Worm (Caenorhabditis elegans): ENCODE measurements around the gene Y44A6D.1.
A peak's percentile ranks its signal among the peaks of the same experiment; 100 is the strongest.

The Y44A6D.1 gene

DNA sequence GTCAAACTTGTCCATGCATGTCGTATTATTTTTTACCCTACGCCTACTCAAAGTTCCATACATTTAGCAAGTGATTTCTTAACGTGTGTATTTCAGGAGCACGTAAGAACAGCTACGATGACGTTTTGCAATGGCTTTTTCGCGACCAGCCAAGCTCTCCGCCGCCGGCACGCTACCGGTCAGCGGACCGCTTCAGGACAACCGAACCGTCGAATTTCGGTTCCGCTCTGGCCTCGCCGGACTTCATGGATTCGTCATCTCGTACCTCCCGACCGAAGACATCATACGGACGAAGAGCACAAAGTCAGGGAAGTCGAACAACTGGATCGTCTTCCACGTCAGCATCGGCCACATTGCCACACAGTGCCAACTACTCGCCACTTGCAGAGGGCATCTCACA lies 6.2 kb downstream of the Y44A6D.1 start:
- no peak for TF ChIP-seq K09A11.1 (tag; optimal IDR thresholded peaks at IDR 0.05; ENCODE audit: insufficient read depth)
- no peak for TF ChIP-seq pha-4 (tag; optimal IDR thresholded peaks at IDR 0.05)
- TF ChIP-seq odd-2 (tag; optimal IDR thresholded peaks at IDR 0.05) = no peak
- no peak for TF ChIP-seq npax-4 (tag; optimal IDR thresholded peaks at IDR 0.05)
- TF ChIP-seq dve-1 (tag; optimal IDR thresholded peaks at IDR 0.05) = no peak
- TF ChIP-seq sdc-2 (tag; optimal IDR thresholded peaks at IDR 0.05) = no peak

DNA sequence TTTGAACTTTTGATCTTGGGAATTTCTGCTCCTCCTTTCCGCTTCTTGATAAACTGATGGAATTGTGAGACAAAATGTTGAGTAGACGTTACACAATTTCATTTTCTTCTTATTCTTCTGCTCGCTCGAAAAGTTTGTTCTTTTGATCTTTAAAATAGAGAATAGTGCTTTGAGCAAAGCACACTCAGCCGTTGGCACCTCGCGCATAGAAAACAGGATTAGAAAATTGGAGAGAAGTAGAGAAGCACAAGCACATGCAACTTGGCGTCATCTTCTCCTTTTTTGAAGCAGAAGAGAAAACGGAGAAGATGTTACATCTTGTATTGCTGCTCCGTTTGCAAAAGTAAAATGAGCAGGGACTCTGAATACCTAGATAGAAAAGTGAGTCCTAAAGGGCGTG lies 7.6 kb downstream of the Y44A6D.1 start:
- TF ChIP-seq ceh-24 (tag; optimal IDR thresholded peaks at IDR 0.05) (no peak), tbx-2 (tag; optimal IDR thresholded peaks at IDR 0.05) (peak; percentile 2), ceh-18 (tag; optimal IDR thresholded peaks at IDR 0.05) (peak; percentile 20), pat-9 (tag; optimal IDR thresholded peaks at IDR 0.05) (no peak), ceh-31 (tag; optimal IDR thresholded peaks at IDR 0.05) (peak; percentile 53), hlh-13 (GFP tag; optimal IDR thresholded peaks at IDR 0.05) (no peak), nfya-1 (tag; optimal IDR thresholded peaks at IDR 0.05) (peak; percentile 48), ceh-48 (tag; optimal IDR thresholded peaks at IDR 0.05) (no peak), T23F11.4 (GFP tag; optimal IDR thresholded peaks at IDR 0.05) (no peak), rnt-1 (tag; optimal IDR thresholded peaks at IDR 0.05) (no peak), unc-86 (tag; optimal IDR thresholded peaks at IDR 0.05) (no peak), K09A11.1 (tag; optimal IDR thresholded peaks at IDR 0.05; ENCODE audit: insufficient read depth) (peak; percentile 21), ahr-1 (tag; optimal IDR thresholded peaks at IDR 0.05) (no peak), syd-9 (tag; optimal IDR thresholded peaks at IDR 0.05) (no peak), elt-4 (tag; optimal IDR thresholded peaks at IDR 0.05) (no peak), unc-42 (tag; optimal IDR thresholded peaks at IDR 0.05) (peak; percentile 99)

DNA sequence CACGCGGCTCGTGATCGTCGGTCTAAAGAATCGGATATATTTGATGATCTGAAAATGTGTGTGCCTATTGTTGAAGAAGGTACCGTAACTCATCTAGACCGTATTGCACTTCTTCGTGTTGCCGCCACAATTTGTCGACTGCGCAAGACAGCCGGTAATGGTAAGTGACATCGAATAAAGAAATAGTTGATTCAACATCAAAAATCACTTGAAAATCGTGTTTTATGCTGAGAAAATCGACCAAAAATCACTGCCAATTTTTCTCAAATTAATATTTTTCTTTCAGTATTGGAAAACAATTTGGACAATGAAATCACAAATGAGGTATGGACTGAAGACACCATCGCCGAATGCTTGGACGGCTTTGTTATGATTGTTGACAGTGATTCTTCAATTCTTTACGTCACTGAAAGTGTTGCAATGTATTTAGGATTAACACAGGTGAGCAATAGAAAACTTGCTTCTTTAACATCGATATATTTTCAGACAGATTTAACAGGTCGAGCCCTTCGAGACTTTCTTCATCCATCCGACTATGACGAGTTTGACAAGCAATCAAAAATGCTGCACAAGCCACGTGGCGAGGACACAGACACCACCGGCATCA lies 8.4 kb downstream of the Y44A6D.1 start:
- no peak for TF ChIP-seq F13H6.1 (tag; optimal IDR thresholded peaks at IDR 0.05)
- TF ChIP-seq nhr-11 (tag; optimal IDR thresholded peaks at IDR 0.05) = no peak
- TF ChIP-seq hlh-6 (tag; optimal IDR thresholded peaks at IDR 0.05) = no peak
- no peak for TF ChIP-seq ama-1 (optimal IDR thresholded peaks at IDR 0.05)
- no peak for TF ChIP-seq ets-4 (tag; optimal IDR thresholded peaks at IDR 0.05)
- no peak for TF ChIP-seq ahr-1 (tag; optimal IDR thresholded peaks at IDR 0.05)
- TF ChIP-seq hlh-13 (GFP tag; optimal IDR thresholded peaks at IDR 0.05) = no peak
- no peak for TF ChIP-seq C08G9.2 (tag; optimal IDR thresholded peaks at IDR 0.05)
- TF ChIP-seq sdc-2 (tag; optimal IDR thresholded peaks at IDR 0.05) = no peak
- TF ChIP-seq unc-3 (GFP tag; conservative IDR thresholded peaks at IDR 0.05) = no peak
- TF ChIP-seq unc-3 (tag; optimal IDR thresholded peaks at IDR 0.05) = no peak
- TF ChIP-seq ceh-14 (tag; optimal IDR thresholded peaks at IDR 0.05) = no peak
- TF ChIP-seq dve-1 (tag; optimal IDR thresholded peaks at IDR 0.05) = no peak
- no peak for TF ChIP-seq K02D7.2 (tag; optimal IDR thresholded peaks at IDR 0.05)
- no peak for TF ChIP-seq pax-1 (tag; optimal IDR thresholded peaks at IDR 0.05)
- TF ChIP-seq nfya-1 (tag; optimal IDR thresholded peaks at IDR 0.05) = no peak
- TF ChIP-seq madf-2 (tag; optimal IDR thresholded peaks at IDR 0.05) = no peak
- no peak for TF ChIP-seq fkh-6 (tag; optimal IDR thresholded peaks at IDR 0.05)
- TF ChIP-seq sox-4 (tag; optimal IDR thresholded peaks at IDR 0.05) = no peak

DNA sequence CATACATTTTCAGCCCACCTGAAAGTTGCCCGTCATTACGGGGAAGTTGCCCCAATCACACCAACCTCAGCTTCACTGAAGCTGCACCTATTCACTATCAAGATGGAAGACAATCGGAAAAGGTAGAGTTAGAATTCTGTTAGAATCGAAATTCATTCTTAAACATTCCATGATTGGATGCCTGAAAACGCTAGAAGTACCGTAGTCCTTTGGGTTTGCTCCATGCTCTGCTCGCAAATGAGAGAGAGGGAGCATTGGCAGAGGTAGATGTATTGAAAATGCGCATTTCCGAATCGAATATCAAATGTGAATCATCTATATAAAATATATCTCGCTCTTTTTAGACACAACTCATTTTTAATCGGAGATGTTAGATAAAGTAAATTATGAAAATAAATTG lies 9.4 kb downstream of the Y44A6D.1 start, which contains the start of gene hif-1:
TSS of gene hif-1 (plus strand) at position 8 of the 400 bp plus-strand sequence.
- TF ChIP-seq madf-2 (tag; optimal IDR thresholded peaks at IDR 0.05) (no peak), ceh-30 (tag; optimal IDR thresholded peaks at IDR 0.05) (no peak), ceh-24 (tag; optimal IDR thresholded peaks at IDR 0.05) (no peak), zip-5 (tag; optimal IDR thresholded peaks at IDR 0.05) (no peak), ztf-16 (tag; optimal IDR thresholded peaks at IDR 0.05) (no peak), ceh-34 (tag; optimal IDR thresholded peaks at IDR 0.05) (no peak), pqm-1 (tag; optimal IDR thresholded peaks at IDR 0.05) (no peak), C08G9.2 (tag; optimal IDR thresholded peaks at IDR 0.05) (no peak), mec-3 (tag; optimal IDR thresholded peaks at IDR 0.05; ENCODE audit: borderline replicate concordance) (no peak), ref-2 (tag; optimal IDR thresholded peaks at IDR 0.05) (no peak), pha-2 (tag; optimal IDR thresholded peaks at IDR 0.05) (no peak), ceh-6 (GFP tag; optimal IDR thresholded peaks at IDR 0.05) (no peak), sox-4 (tag; optimal IDR thresholded peaks at IDR 0.05) (no peak), pag-3 (tag; optimal IDR thresholded peaks at IDR 0.05; ENCODE audit: borderline replicate concordance) (no peak), F13H6.1 (tag; optimal IDR thresholded peaks at IDR 0.05) (no peak), C38D4.7 (GFP tag; optimal IDR thresholded peaks at IDR 0.05) (no peak), pat-9 (tag; optimal IDR thresholded peaks at IDR 0.05) (no peak)
